Fruit fly (Drosophila melanogaster): ENCODE measurements around the gene GatC.
A peak's percentile ranks its signal among the peaks of the same experiment; 100 is the strongest.

The GatC gene

DNA sequence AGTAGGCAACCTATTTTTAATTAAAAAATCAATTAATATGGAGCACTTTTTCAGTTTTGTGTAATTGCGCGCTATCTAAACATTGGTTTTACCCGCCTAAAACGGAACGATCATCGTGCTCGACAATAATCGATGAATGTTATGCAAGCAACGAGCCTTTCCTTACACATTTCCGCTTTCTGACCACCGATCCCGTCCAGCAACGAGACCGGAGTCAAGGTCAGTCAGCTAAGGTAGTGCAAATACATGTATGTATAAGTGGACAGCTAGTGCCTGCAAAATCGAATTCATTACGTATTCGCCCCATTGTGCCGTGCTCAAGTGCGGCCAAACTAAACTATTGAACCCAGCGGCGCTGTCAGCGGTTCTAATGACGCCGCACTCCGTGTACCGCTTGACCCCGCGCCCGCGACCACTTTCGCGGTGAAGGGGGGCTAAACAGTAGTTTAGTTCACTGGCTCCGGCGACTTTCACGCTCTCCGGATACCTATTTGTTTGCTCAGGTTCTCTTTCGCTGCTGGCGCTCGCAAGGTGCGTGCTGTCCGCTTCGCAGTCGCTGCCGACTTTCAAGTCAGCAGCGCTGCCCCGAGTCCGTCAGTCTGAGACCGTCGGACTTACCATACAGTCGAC, 29.8 kb downstream of the GatC start, which contains the start of gene CAH1 (continued):
- no peak for TF ChIP-seq twi (tag; optimal IDR thresholded peaks at IDR 0.05)
- 0 out of 2 replicates have a peak, but pooled peaks have one; percentile 9 for TF ChIP-seq CG17328 (GFP tag; IDR thresholded peaks at IDR 0.05)
- TF ChIP-seq Fer3 (tag; optimal IDR thresholded peaks at IDR 0.05): no peak
- TF ChIP-seq CG15514 (GFP tag; optimal IDR thresholded peaks at IDR 0.05): peak; percentile 21
- TF ChIP-seq sima (GFP tag; optimal IDR thresholded peaks at IDR 0.05): no peak
- TF ChIP-seq mam (GFP tag; optimal IDR thresholded peaks at IDR 0.05): no peak
- no peak for TF ChIP-seq nom (GFP tag; optimal IDR thresholded peaks at IDR 0.05)
- TF ChIP-seq CG17186 (GFP tag; optimal IDR thresholded peaks at IDR 0.05): no peak
- no peak for TF ChIP-seq Ptx1 (GFP tag; IDR thresholded peaks at IDR 0.05)
- no peak for TF ChIP-seq gce (GFP tag; IDR thresholded peaks at IDR 0.05)
- no peak for TF ChIP-seq CG3065 (GFP tag; optimal IDR thresholded peaks at IDR 0.05)
- TF ChIP-seq danr (GFP tag; IDR thresholded peaks at IDR 0.05): no peak
- no peak for TF ChIP-seq zen (tag; optimal IDR thresholded peaks at IDR 0.05)
- no peak for TF ChIP-seq kay (GFP tag; optimal IDR thresholded peaks at IDR 0.05)
- no peak for TF ChIP-seq usp (GFP tag; optimal IDR thresholded peaks at IDR 0.05)
- TF ChIP-seq Dfd (GFP tag; optimal IDR thresholded peaks at IDR 0.05): no peak
- TF ChIP-seq H15 (GFP tag; IDR thresholded peaks at IDR 0.05): no peak
- no peak for TF ChIP-seq CG14860 (GFP tag; IDR thresholded peaks at IDR 0.05; ENCODE audit: partially characterized antibody)
- TF ChIP-seq wek (GFP tag; optimal IDR thresholded peaks at IDR 0.05): no peak
- TF ChIP-seq Antp (GFP tag; optimal IDR thresholded peaks at IDR 0.05): no peak
- no peak for TF ChIP-seq pros (GFP tag; optimal IDR thresholded peaks at IDR 0.05)
- no peak for TF ChIP-seq Hey (tag; optimal IDR thresholded peaks at IDR 0.05)
- no peak for TF ChIP-seq Aef1 (GFP tag; IDR thresholded peaks at IDR 0.05)
- no peak for TF ChIP-seq Stat92E (GFP tag; optimal IDR thresholded peaks at IDR 0.05)
- no peak for TF ChIP-seq cad (GFP tag; optimal IDR thresholded peaks at IDR 0.05)
- no peak for TF ChIP-seq D19B (GFP tag; optimal IDR thresholded peaks at IDR 0.05)
- no peak for TF ChIP-seq E2f1 (GFP tag; IDR thresholded peaks at IDR 0.05)
- no peak for TF ChIP-seq Lpt (GFP tag; optimal IDR thresholded peaks at IDR 0.05)
- TF ChIP-seq CG15696 (tag; optimal IDR thresholded peaks at IDR 0.05): no peak
- TF ChIP-seq exex (tag; optimal IDR thresholded peaks at IDR 0.05): peak; percentile 71
- TF ChIP-seq zen2 (GFP tag; IDR thresholded peaks at IDR 0.05; ENCODE audit: partially characterized antibody): no peak
- no peak for TF ChIP-seq Awh (GFP tag; IDR thresholded peaks at IDR 0.05)
- TF ChIP-seq CG11093 (GFP tag; IDR thresholded peaks at IDR 0.05): no peak
- peak; percentile 92 for TF ChIP-seq crol (GFP tag; IDR thresholded peaks at IDR 0.05)
- TF ChIP-seq CoRest (tag; optimal IDR thresholded peaks at IDR 0.05): no peak
- no peak for TF ChIP-seq sr (GFP tag; IDR thresholded peaks at IDR 0.05)
- TF ChIP-seq CG10274 (GFP tag; optimal IDR thresholded peaks at IDR 0.05): no peak
- peak; percentile 93 for TF ChIP-seq chinmo (GFP tag; IDR thresholded peaks at IDR 0.05; ENCODE audit: partially characterized antibody)
- no peak for TF ChIP-seq gcm (GFP tag; optimal IDR thresholded peaks at IDR 0.05)
- no peak for TF ChIP-seq cg (GFP tag; optimal IDR thresholded peaks at IDR 0.05)
- no peak for TF ChIP-seq gsb (GFP tag; IDR thresholded peaks at IDR 0.05)
- no peak for TF ChIP-seq CG9797 (GFP tag; optimal IDR thresholded peaks at IDR 0.05)
- no peak for TF ChIP-seq zf30C (GFP tag; optimal IDR thresholded peaks at IDR 0.05)
- peak; percentile 95 for TF ChIP-seq Adf1 (GFP tag; IDR thresholded peaks at IDR 0.05)
- TF ChIP-seq croc (GFP tag; conservative IDR thresholded peaks at IDR 0.05): no peak
- TF ChIP-seq CG10462 (GFP tag; optimal IDR thresholded peaks at IDR 0.05): no peak
- no peak for TF ChIP-seq CG5953 (GFP tag; IDR thresholded peaks at IDR 0.05)
- no peak for TF ChIP-seq dimm (GFP tag; IDR thresholded peaks at IDR 0.05)
- no peak for TF ChIP-seq CG8478 (optimal IDR thresholded peaks at IDR 0.05)
- no peak for TF ChIP-seq CG12155 (GFP tag; optimal IDR thresholded peaks at IDR 0.05)
- no peak for TF ChIP-seq CG33557 (GFP tag; optimal IDR thresholded peaks at IDR 0.05)
- no peak for TF ChIP-seq NC2β (GFP tag; optimal IDR thresholded peaks at IDR 0.05)
